Worm (Caenorhabditis elegans): ENCODE measurements around the gene nhr-263.

The nhr-263 gene

ce11 chrV:7328092-7328491 is 13.8 kb downstream of the nhr-263 start, which contains the start of gene clec-7:
clec-7 (plus strand) TSS chrV:7328392.
- TF ChIP-seq nhr-77 (tag; optimal IDR thresholded peaks at IDR 0.05), result no peak
- no peak for TF ChIP-seq zag-1 (tag; optimal IDR thresholded peaks at IDR 0.05)
- TF ChIP-seq ceh-16 (tag; optimal IDR thresholded peaks at IDR 0.05), result no peak
- no peak for TF ChIP-seq dmd-4 (tag; optimal IDR thresholded peaks at IDR 0.05)
- no peak for TF ChIP-seq F13H6.1 (tag; optimal IDR thresholded peaks at IDR 0.05)
- no peak for TF ChIP-seq fos-1 (tag; optimal IDR thresholded peaks at IDR 0.05)
- no peak for TF ChIP-seq nhr-21 (tag; optimal IDR thresholded peaks at IDR 0.05)
- TF ChIP-seq sem-4 (tag; optimal IDR thresholded peaks at IDR 0.05), result no peak
- TF ChIP-seq ztf-4 (tag; optimal IDR thresholded peaks at IDR 0.05), result no peak
- TF ChIP-seq lsy-2 (tag; optimal IDR thresholded peaks at IDR 0.05), result no peak
- no peak for TF ChIP-seq nhr-129 (tag; optimal IDR thresholded peaks at IDR 0.05)
- no peak for TF ChIP-seq mdl-1 (tag; optimal IDR thresholded peaks at IDR 0.05)
- no peak for TF ChIP-seq skn-1 (tag; optimal IDR thresholded peaks at IDR 0.05)
- TF ChIP-seq unc-62 (GFP tag; optimal IDR thresholded peaks at IDR 0.05), result no peak
- TF ChIP-seq unc-55 (GFP tag; optimal IDR thresholded peaks at IDR 0.05), result no peak
- no peak for TF ChIP-seq nhr-10 (tag; optimal IDR thresholded peaks at IDR 0.05)
- no peak for TF ChIP-seq lin-11 (tag; optimal IDR thresholded peaks at IDR 0.05)
- TF ChIP-seq R02D3.7 (tag; optimal IDR thresholded peaks at IDR 0.05), result no peak
- TF ChIP-seq lin-13 (GFP tag; optimal IDR thresholded peaks at IDR 0.05), result no peak

- TF ChIP-seq R02D3.7 (tag; optimal IDR thresholded peaks at IDR 0.05) (no peak), sem-4 (tag; optimal IDR thresholded peaks at IDR 0.05) (no peak), nhr-25 (tag; optimal IDR thresholded peaks at IDR 0.05) (no peak), sma-9 (GFP tag; optimal IDR thresholded peaks at IDR 0.05) (no peak), sma-9 (tag; optimal IDR thresholded peaks at IDR 0.05) (no peak), blmp-1 (tag; optimal IDR thresholded peaks at IDR 0.05; ENCODE audit: insufficient read depth) (no peak), ztf-11 (tag; optimal IDR thresholded peaks at IDR 0.05) (no peak)
Measured at ce11 chrV:7326928-7327327, 14.9 kb downstream of the nhr-263 start, which contains the start of gene F10G2.4. F10G2.4 (plus strand) TSS chrV:7327228.

- no peak for TF ChIP-seq mbf-1 (tag; optimal IDR thresholded peaks at IDR 0.05)
- no peak for TF ChIP-seq egl-27 (tag; optimal IDR thresholded peaks at IDR 0.05)
- TF ChIP-seq nhr-11 (tag; optimal IDR thresholded peaks at IDR 0.05), result no peak
- TF ChIP-seq elt-3 (tag; optimal IDR thresholded peaks at IDR 0.05), result no peak
- no peak for TF ChIP-seq nhr-25 (tag; optimal IDR thresholded peaks at IDR 0.05)
- TF ChIP-seq C34F6.9 (tag; optimal IDR thresholded peaks at IDR 0.05), result no peak
- no peak for TF ChIP-seq lin-11 (tag; optimal IDR thresholded peaks at IDR 0.05)
Measured at ce11 chrV:7325285-7325684, 16.6 kb downstream of the nhr-263 start, which contains the start of gene srx-92. srx-92 (minus strand) TSS chrV:7325385.

ce11 chrV:7321915-7322314 is 19.9 kb downstream of the nhr-263 start, which contains the start of gene F10G2.10:
F10G2.10 (plus strand) TSS chrV:7322215.
- no peak for TF ChIP-seq gmeb-1 (tag; optimal IDR thresholded peaks at IDR 0.05)

ce11 chrV:7320909-7321308 is 20.9 kb downstream of the nhr-263 start, which contains the start of gene lmd-4:
lmd-4 (minus strand) TSS chrV:7321009.
- TF ChIP-seq ztf-11 (tag; optimal IDR thresholded peaks at IDR 0.05), result no peak
- no peak for TF ChIP-seq nhr-25 (tag; optimal IDR thresholded peaks at IDR 0.05)
- no peak for TF ChIP-seq sma-3 (GFP tag; optimal IDR thresholded peaks at IDR 0.05)
- TF ChIP-seq elt-1 (tag; optimal IDR thresholded peaks at IDR 0.05), result no peak
- TF ChIP-seq ceh-16 (tag; optimal IDR thresholded peaks at IDR 0.05), result no peak
- no peak for TF ChIP-seq elt-3 (tag; optimal IDR thresholded peaks at IDR 0.05)

ce11 chrV:7313233-7313632 is 28.6 kb downstream of the nhr-263 start, which contains the start of gene srx-6:
srx-6 (minus strand) TSS chrV:7313333.
- TF ChIP-seq egl-27 (tag; optimal IDR thresholded peaks at IDR 0.05) (no peak), ceh-16 (tag; optimal IDR thresholded peaks at IDR 0.05) (no peak), crh-2 (tag; optimal IDR thresholded peaks at IDR 0.05) (no peak), ztf-1 (GFP tag; conservative IDR thresholded peaks at IDR 0.05) (no peak), alr-1 (tag; optimal IDR thresholded peaks at IDR 0.05) (no peak), skn-1 (tag; optimal IDR thresholded peaks at IDR 0.05) (no peak), C34F6.9 (tag; optimal IDR thresholded peaks at IDR 0.05) (no peak), lin-11 (tag; optimal IDR thresholded peaks at IDR 0.05) (no peak), nhr-23 (tag; optimal IDR thresholded peaks at IDR 0.05) (no peak), nhr-25 (tag; optimal IDR thresholded peaks at IDR 0.05) (no peak), nhr-10 (tag; optimal IDR thresholded peaks at IDR 0.05) (no peak), mab-5 (tag; optimal IDR thresholded peaks at IDR 0.05) (no peak), gmeb-1 (tag; optimal IDR thresholded peaks at IDR 0.05) (no peak), Y55F3AM.14 (GFP tag; optimal IDR thresholded peaks at IDR 0.05) (no peak), R02D3.7 (tag; optimal IDR thresholded peaks at IDR 0.05) (no peak), ZK546.5 (tag; optimal IDR thresholded peaks at IDR 0.05) (no peak), snpc-4 (tag; optimal IDR thresholded peaks at IDR 0.05) (no peak), lin-39 (tag; optimal IDR thresholded peaks at IDR 0.05) (no peak), unc-62 (GFP tag; optimal IDR thresholded peaks at IDR 0.05) (no peak), F13H6.1 (tag; optimal IDR thresholded peaks at IDR 0.05) (no peak)
